Worm (Caenorhabditis elegans) whole organism, mixed stage, embryonic: ENCODE data around the gene Y61A9LA.12.

Experiments
- mab-5 ChIP-seq: fragments of 150-350 bp; optimal IDR thresholded peaks from 2 replicates; lab custom pipeline; 2014; ENCODE audit warnings: missing biosample characterization, missing genetic modification characterization
- snpc-4 ChIP-seq: fragments of 150-350 bp; optimal IDR thresholded peaks from 2 replicates; lab custom pipeline; 2014; ENCODE audit warnings: missing biosample characterization, missing genetic modification characterization
- unc-120 ChIP-seq: sonication (generic microtip); optimal IDR thresholded peaks from 2 replicates; lab custom pipeline; 2017; ENCODE audit warnings: missing genetic modification characterization, missing compliant biosample characterization; ENCODE audit not compliant: poor library complexity, severe bottlenecking
- unc-62 ChIP-seq: fragments of 150-350 bp; optimal IDR thresholded peaks from 2 replicates; lab custom pipeline; 2014; ENCODE audit warnings: missing biosample characterization, missing genetic modification reagents, missing genetic modification characterization

DNA sequence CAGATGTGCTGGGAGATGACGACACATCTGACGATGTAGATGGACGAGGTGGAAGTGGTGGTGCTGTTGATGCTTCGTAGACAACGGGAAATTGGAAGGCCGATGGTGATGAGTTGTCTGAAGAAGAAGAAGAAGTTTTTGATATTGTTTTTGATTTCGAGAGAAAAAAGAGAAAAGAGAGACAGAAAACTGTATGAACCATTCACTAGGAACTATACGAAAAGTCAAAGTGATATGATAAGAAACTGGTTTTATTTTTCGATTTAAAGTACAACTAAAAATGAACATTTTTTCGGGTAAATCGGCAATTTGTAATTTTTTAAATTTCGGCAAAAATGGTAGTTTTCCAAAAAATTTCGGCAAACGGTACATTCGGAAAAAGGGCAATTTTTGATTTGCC, 35.0 kb upstream of the Y61A9LA.12 start:
- TF ChIP-seq unc-62 (GFP tag; lab: Kevin White, UChicago) (no peak), mab-5 (tag; lab: Kevin White, UChicago) (no peak), snpc-4 (no peak), unc-120 (tag; lab: Kevin White, UChicago) (no peak)
